Worm (Caenorhabditis elegans) whole organism, L2 larva: ENCODE data around the gene ugt-21.

Experiments
- C34F6.9 ChIP-seq: fragments of 150-350 bp; optimal IDR thresholded peaks from 2 replicates; lab custom pipeline; 2014; ENCODE audit warnings: missing biosample characterization, missing genetic modification characterization
- F13H6.1 ChIP-seq: sonication (generic microtip); optimal IDR thresholded peaks from 2 replicates; lab custom pipeline; 2016; ENCODE audit warnings: missing genetic modification characterization, missing compliant biosample characterization
- Y55F3AM.14 ChIP-seq: fragments of 200-800 bp; sonication (Bioruptor generic); optimal IDR thresholded peaks from 2 replicates; lab custom pipeline; 2018; ENCODE audit warnings: mild to moderate bottlenecking, missing genetic modification characterization, missing compliant biosample characterization
- ZK546.5 ChIP-seq: sonication (generic microtip); optimal IDR thresholded peaks from 2 replicates; lab custom pipeline; 2017; ENCODE audit warnings: missing biosample characterization, missing genetic modification characterization
- alr-1 ChIP-seq: fragments of 150-350 bp; optimal IDR thresholded peaks from 2 replicates; lab custom pipeline; 2014; ENCODE audit warnings: missing biosample characterization, missing genetic modification characterization
- aly-2 ChIP-seq: fragments of 150-350 bp; optimal IDR thresholded peaks from 2 replicates; lab custom pipeline; 2014; ENCODE audit warnings: missing biosample characterization, missing genetic modification characterization
- ama-1 ChIP-seq: fragments of 150-350 bp; optimal IDR thresholded peaks from 2 replicates; lab custom pipeline; 2018; ENCODE audit warnings: inconsistent platforms
- ceh-16 ChIP-seq: fragments of 150-350 bp; optimal IDR thresholded peaks from 2 replicates; lab custom pipeline; 2014; ENCODE audit warnings: missing biosample characterization, missing genetic modification characterization
- ceh-82 ChIP-seq: fragments of 150-350 bp; optimal IDR thresholded peaks from 2 replicates; lab custom pipeline; 2014; ENCODE audit warnings: missing biosample characterization, missing genetic modification characterization
- crh-2 ChIP-seq: sonication (generic microtip); optimal IDR thresholded peaks from 2 replicates; lab custom pipeline; 2017; ENCODE audit warnings: missing biosample characterization, missing genetic modification characterization
- dmd-4 ChIP-seq: sonication (generic microtip); optimal IDR thresholded peaks from 2 replicates; lab custom pipeline; 2017; ENCODE audit warnings: missing biosample characterization, missing genetic modification characterization
- egl-27 ChIP-seq: sonication (generic microtip); optimal IDR thresholded peaks from 3 replicates; lab custom pipeline; 2017; ENCODE audit warnings: missing biosample characterization, missing genetic modification reagents, missing genetic modification characterization
- elt-1 ChIP-seq: fragments of 150-350 bp; optimal IDR thresholded peaks from 2 replicates; lab custom pipeline; 2014; ENCODE audit warnings: missing biosample characterization, missing genetic modification characterization
- elt-3 ChIP-seq: sonication (generic microtip); optimal IDR thresholded peaks from 2 replicates; lab custom pipeline; 2017; ENCODE audit warnings: missing biosample characterization, missing genetic modification characterization
- fos-1 ChIP-seq: fragments of 150-350 bp; optimal IDR thresholded peaks from 2 replicates; lab custom pipeline; 2014; ENCODE audit warnings: missing biosample characterization, missing genetic modification characterization
- gmeb-1 ChIP-seq: fragments of 150-350 bp; optimal IDR thresholded peaks from 2 replicates; lab custom pipeline; 2014; ENCODE audit warnings: missing biosample characterization, missing genetic modification characterization
- lin-11 ChIP-seq: fragments of 150-350 bp; sonication (generic microtip); optimal IDR thresholded peaks from 2 replicates; lab custom pipeline; 2014; ENCODE audit warnings: missing biosample characterization, missing genetic modification characterization, inconsistent platforms, mixed read lengths
- lsy-2 ChIP-seq, 2 experiments: fragments of 150-350 bp in 1 of 2; sonication (generic microtip) in 1 of 2; optimal IDR thresholded peaks; 2 replicates each; lab custom pipeline; 2014 to 2017; ENCODE audit warnings: missing biosample characterization in 2 of 2, missing genetic modification characterization in 2 of 2
- mbf-1 ChIP-seq: sonication (generic microtip); optimal IDR thresholded peaks from 2 replicates; lab custom pipeline; 2017; ENCODE audit warnings: missing biosample characterization, missing genetic modification characterization
- mdl-1 ChIP-seq, 2 experiments: fragments of 150-350 bp in 1 of 2; sonication (generic microtip) in 1 of 2; optimal IDR thresholded peaks; 2 replicates each; lab custom pipeline; 2017; ENCODE audit warnings: missing biosample characterization in 2 of 2, missing genetic modification characterization in 2 of 2
- nhr-10 ChIP-seq: sonication (generic microtip); optimal IDR thresholded peaks from 2 replicates; lab custom pipeline; 2017; ENCODE audit warnings: missing biosample characterization, missing genetic modification characterization
- nhr-129 ChIP-seq: fragments of 150-350 bp; optimal IDR thresholded peaks from 2 replicates; lab custom pipeline; 2014; ENCODE audit warnings: missing biosample characterization, missing genetic modification characterization
- nhr-21 ChIP-seq: fragments of 150-350 bp; optimal IDR thresholded peaks from 2 replicates; lab custom pipeline; 2014; ENCODE audit warnings: missing biosample characterization, missing genetic modification characterization
- nhr-23 ChIP-seq: fragments of 150-350 bp; optimal IDR thresholded peaks from 2 replicates; lab custom pipeline; 2014; ENCODE audit warnings: missing biosample characterization, missing genetic modification reagents, missing genetic modification characterization
- nhr-237 ChIP-seq: fragments of 150-350 bp; optimal IDR thresholded peaks from 2 replicates; lab custom pipeline; 2014; ENCODE audit warnings: missing biosample characterization, missing genetic modification characterization
- nhr-25 ChIP-seq: fragments of 150-350 bp; sonication (generic microtip); optimal IDR thresholded peaks from 3 replicates; lab custom pipeline; 2014; ENCODE audit warnings: missing biosample characterization, missing genetic modification characterization
- nhr-6 ChIP-seq: fragments of 150-350 bp; optimal IDR thresholded peaks from 2 replicates; lab custom pipeline; 2014; ENCODE audit warnings: missing biosample characterization, missing genetic modification characterization
- nhr-77 ChIP-seq: fragments of 150-350 bp; optimal IDR thresholded peaks from 2 replicates; lab custom pipeline; 2014; ENCODE audit warnings: missing biosample characterization, missing genetic modification characterization
- peb-1 ChIP-seq: fragments of 150-350 bp; optimal IDR thresholded peaks from 2 replicates; lab custom pipeline; 2014; ENCODE audit warnings: missing biosample characterization, missing genetic modification characterization
- sem-4 ChIP-seq: fragments of 150-350 bp; optimal IDR thresholded peaks from 2 replicates; lab custom pipeline; 2014; ENCODE audit warnings: missing biosample characterization, missing genetic modification reagents, missing genetic modification characterization
- skn-1 ChIP-seq: sonication (generic microtip); optimal IDR thresholded peaks from 2 replicates; lab custom pipeline; 2017; ENCODE audit warnings: missing biosample characterization, missing genetic modification characterization
- sma-3 ChIP-seq: sonication (generic microtip); optimal IDR thresholded peaks from 2 replicates; lab custom pipeline; 2016; ENCODE audit warnings: missing genetic modification reagents, missing genetic modification characterization, missing compliant biosample characterization
- sma-9 ChIP-seq, 2 experiments: fragments of 150-350 bp in 1 of 2; sonication (generic microtip) in 1 of 2; optimal IDR thresholded peaks; 2 replicates each; lab custom pipeline; 2014 to 2016; ENCODE audit warnings: missing genetic modification characterization in 2 of 2, mild to moderate bottlenecking in 1 of 2, missing biosample characterization in 1 of 2, missing compliant biosample characterization in 1 of 2, missing genetic modification reagents in 1 of 2, moderate library complexity in 1 of 2
- snpc-4 ChIP-seq: fragments of 150-350 bp; optimal IDR thresholded peaks from 2 replicates; lab custom pipeline; 2014; ENCODE audit warnings: missing biosample characterization, missing genetic modification characterization
- unc-39 ChIP-seq: fragments of 150-350 bp; optimal IDR thresholded peaks from 2 replicates; lab custom pipeline; 2014; ENCODE audit warnings: missing biosample characterization, missing genetic modification characterization
- unc-62 ChIP-seq: fragments of 150-350 bp; optimal IDR thresholded peaks from 2 replicates; lab custom pipeline; 2014; ENCODE audit warnings: missing biosample characterization, missing genetic modification reagents, missing genetic modification characterization
- zag-1 ChIP-seq: fragments of 150-350 bp; optimal IDR thresholded peaks from 2 replicates; lab custom pipeline; 2014; ENCODE audit warnings: missing biosample characterization, missing genetic modification characterization
- ztf-1 ChIP-seq: fragments of 200-800 bp; sonication (Bioruptor generic); conservative IDR thresholded peaks from 2 replicates; pipeline ENCODE4 v1.3.6; 2022; ENCODE audit warnings: missing genetic modification characterization, missing compliant biosample characterization
- ztf-4 ChIP-seq: fragments of 150-350 bp; optimal IDR thresholded peaks from 2 replicates; lab custom pipeline; 2014; ENCODE audit warnings: missing biosample characterization, missing genetic modification characterization

ugt-21 gene

ce11 chrIV:9500100-9500499, at the start of gene ugt-21:
Gene ugt-21 (plus strand): TSS chrIV:9500311.
- TF ChIP-seq sma-9 (GFP tag; optimal IDR thresholded peaks at IDR 0.05; lab: Kevin White, UChicago) (peak; percentile 31), sma-9 (tag; optimal IDR thresholded peaks at IDR 0.05; lab: Kevin White, UChicago) (no peak), F13H6.1 (tag; lab: Kevin White, UChicago) (no peak)
- TF ChIP-seq, all 48 proteins: peak for 1

ce11 chrIV:9450375-9450774, 49.7 kb upstream of the ugt-21 start, which contains the start of gene cpin-1:
Gene cpin-1 (plus strand): TSS chrIV:9450675.
- no peak for TF ChIP-seq fos-1 (tag; lab: Kevin White, UChicago)
- TF ChIP-seq nhr-6: no peak
- TF ChIP-seq lsy-2 (tag; optimal IDR thresholded peaks at IDR 0.05; lab: Kevin White, UChicago): no peak
- no peak for TF ChIP-seq crh-2 (tag; lab: Kevin White, UChicago)
- no peak for TF ChIP-seq skn-1 (tag; lab: Kevin White, UChicago)
- TF ChIP-seq zag-1 (tag; lab: Kevin White, UChicago): no peak
- no peak for TF ChIP-seq ama-1 (lab: Kevin White, UChicago)
- TF ChIP-seq sma-9 (GFP tag; optimal IDR thresholded peaks at IDR 0.05; lab: Kevin White, UChicago): no peak
- TF ChIP-seq sma-9 (tag; optimal IDR thresholded peaks at IDR 0.05; lab: Kevin White, UChicago): no peak
- TF ChIP-seq snpc-4 (tag; lab: Kevin White, UChicago): no peak
- TF ChIP-seq elt-3 (tag; lab: Kevin White, UChicago): no peak
- no peak for TF ChIP-seq ZK546.5
- no peak for TF ChIP-seq nhr-23 (tag; lab: Kevin White, UChicago)
- no peak for TF ChIP-seq unc-39 (tag; lab: Kevin White, UChicago)
- TF ChIP-seq mdl-1 (tag; optimal IDR thresholded peaks at IDR 0.05; lab: Kevin White, UChicago): no peak
- TF ChIP-seq nhr-77: no peak
- no peak for TF ChIP-seq unc-62 (GFP tag; lab: Kevin White, UChicago)
- TF ChIP-seq ztf-4 (tag; lab: Kevin White, UChicago): no peak
- TF ChIP-seq elt-1 (tag; lab: Kevin White, UChicago): no peak
- no peak for TF ChIP-seq Y55F3AM.14 (GFP tag; lab: Kevin White, UChicago)
- TF ChIP-seq ztf-1: no peak

DNA sequence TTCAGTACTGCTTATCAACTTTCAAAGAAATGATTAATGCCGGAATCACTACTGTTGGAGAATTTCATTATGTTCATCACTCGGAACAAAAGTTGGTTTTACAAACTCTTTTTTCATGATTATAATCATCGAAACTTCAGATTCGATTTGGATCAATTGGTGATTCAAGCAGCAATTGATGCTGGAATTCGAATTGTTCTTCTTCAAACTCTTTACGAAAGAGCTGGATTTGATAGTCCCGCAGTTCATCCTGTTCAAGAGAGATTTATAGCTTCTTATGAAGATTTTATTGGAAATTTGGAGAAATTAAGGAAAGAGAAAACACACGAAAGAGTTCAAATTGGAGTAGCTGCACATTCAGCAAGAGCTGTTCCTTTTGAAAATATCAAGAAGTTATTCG, 48.3 kb upstream of the ugt-21 start:
- TF ChIP-seq skn-1 (tag; lab: Kevin White, UChicago) (no peak), alr-1 (no peak), gmeb-1 (tag; lab: Kevin White, UChicago) (no peak), nhr-237 (no peak), nhr-6 (no peak), nhr-25 (tag; lab: Kevin White, UChicago) (no peak), ZK546.5 (no peak)

DNA sequence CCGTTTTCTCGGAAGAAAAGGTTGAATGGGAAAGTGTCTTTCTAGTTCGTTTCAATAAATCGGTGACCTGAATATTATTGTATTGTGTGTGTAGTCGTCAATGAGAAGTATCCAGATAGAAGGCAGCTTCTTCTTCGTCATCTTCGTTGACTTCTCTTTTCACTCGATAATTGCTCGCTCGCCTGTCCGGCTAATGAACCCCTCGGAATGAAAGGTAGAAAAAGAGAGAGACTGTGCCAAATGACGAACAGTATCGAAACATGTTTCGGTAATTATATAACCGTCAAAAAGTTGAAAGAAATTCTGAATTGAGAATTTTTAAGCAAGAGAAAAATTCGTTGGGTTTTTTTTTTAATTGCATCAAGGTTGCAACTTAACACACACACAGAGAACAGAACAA, 42.7 kb upstream of the ugt-21 start, which contains the start of gene cutl-17:
cutl-17 (minus strand) TSS at position 101 of the 400 bp plus-strand sequence.
- TF ChIP-seq nhr-21 (tag; lab: Kevin White, UChicago) (no peak), nhr-6 (no peak), ceh-82 (tag; lab: Kevin White, UChicago) (no peak), ceh-16 (tag; lab: Kevin White, UChicago) (no peak), Y55F3AM.14 (GFP tag; lab: Kevin White, UChicago) (no peak), skn-1 (tag; lab: Kevin White, UChicago) (no peak), gmeb-1 (tag; lab: Kevin White, UChicago) (no peak), unc-39 (tag; lab: Kevin White, UChicago) (no peak), crh-2 (tag; lab: Kevin White, UChicago) (no peak), unc-62 (GFP tag; lab: Kevin White, UChicago) (no peak), alr-1 (no peak), elt-1 (tag; lab: Kevin White, UChicago) (no peak), lsy-2 (tag; optimal IDR thresholded peaks at IDR 0.05; lab: Kevin White, UChicago) (no peak), nhr-23 (tag; lab: Kevin White, UChicago) (no peak), mbf-1 (tag; lab: Kevin White, UChicago) (no peak), sma-3 (GFP tag; lab: Kevin White, UChicago) (no peak)
- TF ChIP-seq, all 48 proteins: peak for 0

- TF ChIP-seq nhr-237 (no peak), ztf-1 (no peak), sma-3 (GFP tag; lab: Kevin White, UChicago) (peak; percentile 20), nhr-25 (tag; lab: Kevin White, UChicago) (peak; percentile 36), nhr-21 (tag; lab: Kevin White, UChicago) (no peak), C34F6.9 (tag; lab: Kevin White, UChicago) (peak; percentile 79), sma-9 (GFP tag; optimal IDR thresholded peaks at IDR 0.05; lab: Kevin White, UChicago) (peak; percentile 36), sma-9 (tag; optimal IDR thresholded peaks at IDR 0.05; lab: Kevin White, UChicago) (no peak), zag-1 (tag; lab: Kevin White, UChicago) (no peak), nhr-10 (no peak), snpc-4 (tag; lab: Kevin White, UChicago) (peak; percentile 67), sem-4 (tag; lab: Kevin White, UChicago) (peak; percentile 4), ceh-16 (tag; lab: Kevin White, UChicago) (no peak), mbf-1 (tag; lab: Kevin White, UChicago) (no peak), lin-11 (peak; percentile 55), nhr-77 (no peak), peb-1 (tag; lab: Kevin White, UChicago) (no peak), lsy-2 (tag; optimal IDR thresholded peaks at IDR 0.05; lab: Kevin White, UChicago) (peak; percentile 17 to 84), F13H6.1 (tag; lab: Kevin White, UChicago) (no peak), egl-27 (tag; lab: Kevin White, UChicago) (no peak), nhr-129 (tag; lab: Kevin White, UChicago) (peak; percentile 28), dmd-4 (no peak), ama-1 (lab: Kevin White, UChicago) (peak; percentile 12), nhr-6 (no peak), Y55F3AM.14 (GFP tag; lab: Kevin White, UChicago) (no peak), ZK546.5 (no peak), aly-2 (no peak), gmeb-1 (tag; lab: Kevin White, UChicago) (peak; percentile 71), fos-1 (tag; lab: Kevin White, UChicago) (peak; percentile 20), mdl-1 (tag; optimal IDR thresholded peaks at IDR 0.05; lab: Kevin White, UChicago) (no peak)
Measured at ce11 chrIV:9459224-9459781, 40.8 kb upstream of the ugt-21 start, which contains the start of gene copb-2. Gene copb-2 (plus strand): TSS chrIV:9459731.
